Fruit fly (Drosophila melanogaster) whole organism, adult: ENCODE measurements around the gene CG7706.

ENCODE experiments used
- Hr96 ChIP-seq: fragments of 200-800 bp; sonication (Bioruptor generic); optimal IDR thresholded peaks from 2 replicates; lab custom pipeline; 2016; ENCODE audit warnings: missing biosample characterization, missing genetic modification characterization
- toe ChIP-seq: fragments of 200-800 bp; sonication (Bioruptor generic); optimal IDR thresholded peaks from 2 replicates; lab custom pipeline; 2016; ENCODE audit warnings: missing biosample characterization, missing genetic modification characterization

DNA sequence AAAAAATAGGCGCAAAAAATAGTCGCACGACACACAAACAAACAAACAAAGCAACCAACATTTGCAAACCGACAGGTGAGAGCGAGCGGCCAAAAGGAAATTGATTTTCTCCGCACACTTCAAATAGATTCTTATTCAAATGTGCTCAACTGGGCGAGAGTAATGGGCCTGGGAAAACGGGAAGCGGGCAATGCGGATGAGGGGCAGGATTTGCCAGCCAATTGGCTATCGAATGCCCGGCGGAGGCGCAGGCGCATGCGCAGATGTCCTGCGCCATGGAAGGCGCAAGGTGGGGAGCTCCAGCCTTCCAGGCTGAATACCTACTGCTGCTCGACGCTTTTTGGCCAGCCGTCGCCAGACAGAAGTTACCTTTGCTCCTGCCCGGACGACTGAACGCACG lies 27.5 kb downstream of the CG7706 start, which contains the start of the genes ChAT and VAChT:
- TF ChIP-seq toe (GFP tag; lab: Kevin White, UChicago) (no peak), Hr96 (GFP tag; lab: Kevin White, UChicago) (no peak)
